Worm (Caenorhabditis elegans) whole organism, L3 larva: ENCODE data around the gene ceh-30.

Experiments
- ama-1 ChIP-seq: fragments of 150-350 bp; optimal IDR thresholded peaks from 2 replicates; lab custom pipeline; 2018
- ceh-16 ChIP-seq: sonication (generic microtip); optimal IDR thresholded peaks from 2 replicates; lab custom pipeline; 2017; ENCODE audit warnings: missing biosample characterization, missing genetic modification characterization
- ceh-28 ChIP-seq: fragments of 150-350 bp; optimal IDR thresholded peaks from 2 replicates; lab custom pipeline; 2014; ENCODE audit warnings: missing biosample characterization, missing genetic modification reagents, missing genetic modification characterization
- ceh-82 ChIP-seq: fragments of 150-350 bp; optimal IDR thresholded peaks from 2 replicates; lab custom pipeline; 2014; ENCODE audit warnings: missing biosample characterization, missing genetic modification characterization
- ceh-9 ChIP-seq: sonication (generic microtip); optimal IDR thresholded peaks from 2 replicates; lab custom pipeline; 2018; ENCODE audit warnings: missing biosample characterization, missing genetic modification characterization
- egl-5 ChIP-seq: fragments of 150-350 bp; optimal IDR thresholded peaks from 2 replicates; lab custom pipeline; 2017; ENCODE audit warnings: missing biosample characterization, missing genetic modification reagents, missing genetic modification characterization, inconsistent platforms
- elt-1 ChIP-seq: fragments of 150-350 bp; optimal IDR thresholded peaks from 2 replicates; lab custom pipeline; 2014; ENCODE audit warnings: missing biosample characterization, missing genetic modification characterization
- elt-2 ChIP-seq: sonication (generic microtip); optimal IDR thresholded peaks from 2 replicates; lab custom pipeline; 2016; ENCODE audit warnings: missing genetic modification reagents, mild to moderate bottlenecking, missing genetic modification characterization, missing compliant biosample characterization
- eor-1 ChIP-seq, 2 experiments: fragments of 150-350 bp; optimal IDR thresholded peaks; 2 replicates each; lab custom pipeline; 2014 to 2018; ENCODE audit warnings: missing biosample characterization in 2 of 2, missing genetic modification characterization in 2 of 2
- fkh-10 ChIP-seq: sonication (generic microtip); optimal IDR thresholded peaks from 2 replicates; lab custom pipeline; 2017; ENCODE audit warnings: missing biosample characterization, missing genetic modification reagents, missing genetic modification characterization
- fkh-2 ChIP-seq: fragments of 150-350 bp; optimal IDR thresholded peaks from 2 replicates; lab custom pipeline; 2014; ENCODE audit warnings: missing biosample characterization, missing genetic modification reagents, missing genetic modification characterization
- hmg-11 ChIP-seq: sonication (generic microtip); optimal IDR thresholded peaks from 2 replicates; lab custom pipeline; 2016; ENCODE audit warnings: missing genetic modification characterization, missing compliant biosample characterization
- jun-1 ChIP-seq: fragments of 150-350 bp; optimal IDR thresholded peaks from 2 replicates; lab custom pipeline; 2014; ENCODE audit warnings: missing biosample characterization, missing genetic modification reagents, missing genetic modification characterization
- lin-15B ChIP-seq: fragments of 150-350 bp; optimal IDR thresholded peaks from 2 replicates; lab custom pipeline; 2014; ENCODE audit warnings: missing biosample characterization, missing genetic modification characterization
- lin-39 ChIP-seq: fragments of 150-350 bp; optimal IDR thresholded peaks from 2 replicates; lab custom pipeline; 2018; ENCODE audit warnings: missing biosample characterization, missing genetic modification reagents, missing genetic modification characterization
- lsy-12 ChIP-seq: sonication (generic microtip); optimal IDR thresholded peaks from 2 replicates; lab custom pipeline; 2016; ENCODE audit warnings: mild to moderate bottlenecking, missing genetic modification characterization, missing compliant biosample characterization
- mdl-1 ChIP-seq: fragments of 150-350 bp; optimal IDR thresholded peaks from 2 replicates; lab custom pipeline; 2014; ENCODE audit warnings: missing biosample characterization, missing genetic modification characterization
- mml-1 ChIP-seq: fragments of 150-350 bp; sonication (generic microtip); optimal IDR thresholded peaks from 3 replicates; lab custom pipeline; 2014; ENCODE audit warnings: missing biosample characterization, missing genetic modification characterization
- nfya-1 ChIP-seq: sonication (generic microtip); optimal IDR thresholded peaks from 2 replicates; lab custom pipeline; 2017; ENCODE audit warnings: missing genetic modification characterization, mild to moderate bottlenecking, missing compliant biosample characterization, antibody characterized with exemption, moderate library complexity; ENCODE audit not compliant: insufficient read depth
- nhr-12 ChIP-seq: fragments of 150-350 bp; optimal IDR thresholded peaks from 2 replicates; lab custom pipeline; 2014; ENCODE audit warnings: missing biosample characterization, missing genetic modification characterization
- nhr-23 ChIP-seq: fragments of 150-350 bp; optimal IDR thresholded peaks from 2 replicates; lab custom pipeline; 2014; ENCODE audit warnings: missing biosample characterization, missing genetic modification reagents, missing genetic modification characterization
- nhr-237 ChIP-seq: fragments of 150-350 bp; optimal IDR thresholded peaks from 2 replicates; lab custom pipeline; 2014; ENCODE audit warnings: missing biosample characterization, missing genetic modification characterization
- nhr-25 ChIP-seq: sonication (generic microtip); optimal IDR thresholded peaks from 2 replicates; lab custom pipeline; 2017; ENCODE audit warnings: missing biosample characterization, missing genetic modification characterization
- nhr-43 ChIP-seq: sonication (generic microtip); optimal IDR thresholded peaks from 2 replicates; lab custom pipeline; 2016; ENCODE audit warnings: mild to moderate bottlenecking, missing genetic modification characterization, missing compliant biosample characterization; ENCODE audit not compliant: poor library complexity, severe bottlenecking
- nhr-67 ChIP-seq: fragments of 150-350 bp; optimal IDR thresholded peaks from 2 replicates; lab custom pipeline; 2014; ENCODE audit warnings: missing biosample characterization, missing genetic modification characterization
- nhr-76 ChIP-seq: fragments of 150-350 bp; sonication (generic microtip); optimal IDR thresholded peaks from 5 replicates; lab custom pipeline; 2014; ENCODE audit warnings: missing biosample characterization, missing genetic modification characterization
- nhr-77 ChIP-seq: fragments of 150-350 bp; optimal IDR thresholded peaks from 2 replicates; lab custom pipeline; 2014; ENCODE audit warnings: missing biosample characterization, missing genetic modification characterization
- pha-4 ChIP-seq: fragments of 150-350 bp; optimal IDR thresholded peaks from 2 replicates; lab custom pipeline; 2014; ENCODE audit warnings: missing biosample characterization, missing genetic modification reagents, missing genetic modification characterization
- pqm-1 ChIP-seq: fragments of 150-350 bp; optimal IDR thresholded peaks from 2 replicates; lab custom pipeline; 2017; ENCODE audit warnings: missing biosample characterization, missing genetic modification characterization, inconsistent platforms
- sea-2 ChIP-seq: fragments of 150-350 bp; sonication (generic microtip); optimal IDR thresholded peaks from 4 replicates; lab custom pipeline; 2014; ENCODE audit warnings: missing biosample characterization, missing genetic modification reagents, missing genetic modification characterization
- skn-1 ChIP-seq: fragments of 150-350 bp; optimal IDR thresholded peaks from 2 replicates; lab custom pipeline; 2014; ENCODE audit warnings: missing biosample characterization, missing genetic modification characterization
- snpc-4 ChIP-seq: fragments of 150-350 bp; optimal IDR thresholded peaks from 2 replicates; lab custom pipeline; 2014; ENCODE audit warnings: missing biosample characterization, missing genetic modification characterization
- tbx-2 ChIP-seq: sonication (generic microtip); optimal IDR thresholded peaks from 2 replicates; lab custom pipeline; 2016; ENCODE audit warnings: mild to moderate bottlenecking, missing genetic modification characterization, missing compliant biosample characterization
- unc-39 ChIP-seq: sonication (generic microtip); optimal IDR thresholded peaks from 4 replicates; lab custom pipeline; 2017; ENCODE audit warnings: missing biosample characterization, missing genetic modification characterization
- ztf-11 ChIP-seq: fragments of 150-350 bp; optimal IDR thresholded peaks from 2 replicates; lab custom pipeline; 2014; ENCODE audit warnings: missing biosample characterization, missing genetic modification characterization

The ceh-30 gene

DNA sequence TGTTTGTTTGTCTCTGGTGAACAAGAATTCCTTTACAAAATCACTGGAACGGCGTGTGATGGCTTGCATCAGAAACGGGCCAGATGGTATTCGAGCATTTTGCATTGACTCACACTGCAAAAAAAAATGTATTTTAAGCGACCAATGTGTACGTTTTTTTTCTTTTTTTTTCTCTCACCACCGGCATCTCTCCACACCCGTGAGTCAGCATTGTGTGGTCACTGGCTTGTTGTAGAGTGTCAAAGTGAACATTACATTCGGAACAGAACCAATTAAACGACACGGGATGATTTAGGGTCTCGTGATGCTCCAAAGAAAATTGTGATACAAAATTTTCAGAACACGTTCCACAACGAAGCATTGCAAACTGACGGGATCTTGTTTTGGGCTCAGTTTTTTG lies 38.2 kb downstream of the ceh-30 start:
- peak; percentile 59 for TF ChIP-seq egl-5 (tag; lab: Kevin White, UChicago)
- no peak for TF ChIP-seq unc-39 (tag; lab: Kevin White, UChicago)
- TF ChIP-seq pha-4 (tag; lab: Kevin White, UChicago) = peak; percentile 66
- no peak for TF ChIP-seq eor-1 (tag; optimal IDR thresholded peaks at IDR 0.05; lab: Kevin White, UChicago)

- TF ChIP-seq skn-1 = peak; percentile 10
- no peak for TF ChIP-seq nhr-23 (tag; lab: Kevin White, UChicago)
- TF ChIP-seq jun-1 = peak; percentile 58
- peak; percentile 55 for TF ChIP-seq egl-5 (tag; lab: Kevin White, UChicago)
- TF ChIP-seq fkh-2 = no peak
- TF ChIP-seq elt-2 (tag; lab: Kevin White, UChicago) = peak; percentile 90
- TF ChIP-seq ceh-28 (tag; lab: Kevin White, UChicago) = peak; percentile 2
- peak; percentile 87 for TF ChIP-seq pqm-1 (tag; lab: Kevin White, UChicago)
- TF ChIP-seq pha-4 (tag; lab: Kevin White, UChicago) = peak; percentile 84
- no peak for TF ChIP-seq nhr-77
Observed at ce11 chrX:3102165-3102564, 38.8 kb downstream of the ceh-30 start, which contains the start of gene ztf-13. TSS of gene ztf-13 (minus strand) at chrX:3102175.

- no peak for TF ChIP-seq skn-1
- peak; percentile 28 for TF ChIP-seq elt-2 (tag; lab: Kevin White, UChicago)
- TF ChIP-seq nhr-12 (tag; lab: Kevin White, UChicago) = no peak
- peak; percentile 67 for TF ChIP-seq lin-39
- peak; percentile 21 for TF ChIP-seq ceh-28 (tag; lab: Kevin White, UChicago)
- peak; percentile 7 for TF ChIP-seq egl-5 (tag; lab: Kevin White, UChicago)
- no peak for TF ChIP-seq jun-1
- TF ChIP-seq nfya-1 (tag; lab: Kevin White, UChicago) = peak; percentile 63
- TF ChIP-seq hmg-11 = peak; percentile 48
- TF ChIP-seq snpc-4 = peak; percentile 1
Observed at ce11 chrX:3102817-3103216, 39.4 kb downstream of the ceh-30 start.

DNA sequence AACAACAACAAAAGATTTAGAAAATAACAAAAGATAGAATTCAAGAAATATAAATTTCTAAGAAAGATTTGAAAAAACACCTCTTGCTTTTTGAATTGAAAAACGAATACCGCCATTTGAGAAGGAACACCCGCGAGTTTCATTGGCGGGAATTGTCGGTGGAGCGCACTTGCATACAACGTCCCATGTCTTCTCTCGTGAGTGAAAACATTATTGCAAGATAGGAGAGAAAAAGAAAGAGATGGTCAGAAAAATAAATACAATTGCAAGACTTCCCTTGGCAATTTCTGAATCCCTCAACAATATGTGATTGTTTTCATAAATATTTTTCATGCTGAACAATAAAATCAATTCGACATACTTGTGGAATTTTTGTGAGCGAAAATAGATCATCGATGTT lies 42.8 kb downstream of the ceh-30 start, which contains the start of gene K10B3.5:
Gene K10B3.5, minus strand, starts transcription at position 343 of the 400 bp plus-strand sequence.
- TF ChIP-seq hmg-11 = peak; percentile 65
- TF ChIP-seq ceh-9 = no peak
- TF ChIP-seq lin-39 = peak; percentile 77
- TF ChIP-seq nhr-23 (tag; lab: Kevin White, UChicago) = peak; percentile 54
- peak; percentile 50 for TF ChIP-seq elt-2 (tag; lab: Kevin White, UChicago)
- TF ChIP-seq lin-15B (tag; lab: Kevin White, UChicago) = peak; percentile 47
- TF ChIP-seq skn-1 = peak; percentile 4
- peak; percentile 87 for TF ChIP-seq pha-4 (tag; lab: Kevin White, UChicago)
- peak; percentile 46 for TF ChIP-seq nhr-43 (tag; lab: Kevin White, UChicago)
- no peak for TF ChIP-seq sea-2 (GFP tag; lab: Kevin White, UChicago)
- no peak for TF ChIP-seq lsy-12 (tag; lab: Kevin White, UChicago)
- peak; percentile 73 for TF ChIP-seq egl-5 (tag; lab: Kevin White, UChicago)
- TF ChIP-seq snpc-4 = peak; percentile 78
- no peak for TF ChIP-seq nhr-77
- peak; percentile 73 for TF ChIP-seq nfya-1 (tag; lab: Kevin White, UChicago)
- peak; percentile 81 for TF ChIP-seq nhr-25 (tag; lab: Kevin White, UChicago)
- TF ChIP-seq nhr-67 = no peak
- peak; percentile 11 for TF ChIP-seq pqm-1 (tag; lab: Kevin White, UChicago)
- TF ChIP-seq ama-1 (lab: Kevin White, UChicago) = peak; percentile 33

DNA sequence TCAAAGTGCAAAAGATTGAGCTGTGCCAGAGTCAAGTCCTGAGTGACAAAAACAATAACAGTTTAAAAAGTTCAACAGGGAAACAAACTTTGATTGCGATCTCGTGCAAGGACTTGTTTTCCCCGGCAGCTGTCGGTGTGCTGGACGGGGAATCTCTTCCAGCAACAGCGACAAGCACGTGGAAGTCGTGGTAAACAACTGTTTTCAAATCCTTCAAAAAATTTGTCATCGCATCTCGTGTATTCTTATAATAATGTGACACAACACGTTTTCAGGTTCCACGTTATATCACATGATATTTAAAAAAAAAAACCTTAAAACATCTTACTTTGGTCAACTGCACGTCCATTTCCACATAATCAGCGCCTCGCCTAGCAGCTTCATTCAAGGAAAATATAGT lies 45.2 kb downstream of the ceh-30 start:
- TF ChIP-seq nfya-1 (tag; lab: Kevin White, UChicago) = peak; percentile 9
- TF ChIP-seq mml-1 (tag; lab: Kevin White, UChicago) = no peak

DNA sequence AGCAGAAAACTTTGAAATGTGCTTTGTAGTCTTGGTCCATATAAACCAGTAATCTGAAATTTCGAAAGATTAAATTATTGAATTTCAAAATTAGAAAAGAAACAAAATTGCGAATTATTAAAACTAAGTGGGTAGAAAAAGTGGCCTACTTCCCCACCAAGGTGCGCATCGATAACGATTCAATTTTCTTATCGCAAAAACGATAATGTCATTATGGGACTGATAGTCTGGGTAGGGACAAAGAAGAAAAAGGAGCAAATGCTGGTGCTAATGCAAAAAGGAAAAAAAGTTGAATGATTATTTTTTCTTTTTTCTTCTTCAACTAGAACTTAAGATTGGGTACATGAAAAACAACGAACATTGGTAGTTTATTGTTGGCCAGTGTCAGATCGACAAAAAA lies 47.2 kb downstream of the ceh-30 start, which contains the start of gene gpcp-1:
Gene gpcp-1, minus strand, starts transcription at position 53 of the 400 bp plus-strand sequence.
- peak; percentile 20 for TF ChIP-seq pha-4 (tag; lab: Kevin White, UChicago)
- no peak for TF ChIP-seq mml-1 (tag; lab: Kevin White, UChicago)
- TF ChIP-seq elt-2 (tag; lab: Kevin White, UChicago) = peak; percentile 91
- peak; percentile 61 for TF ChIP-seq pqm-1 (tag; lab: Kevin White, UChicago)

DNA sequence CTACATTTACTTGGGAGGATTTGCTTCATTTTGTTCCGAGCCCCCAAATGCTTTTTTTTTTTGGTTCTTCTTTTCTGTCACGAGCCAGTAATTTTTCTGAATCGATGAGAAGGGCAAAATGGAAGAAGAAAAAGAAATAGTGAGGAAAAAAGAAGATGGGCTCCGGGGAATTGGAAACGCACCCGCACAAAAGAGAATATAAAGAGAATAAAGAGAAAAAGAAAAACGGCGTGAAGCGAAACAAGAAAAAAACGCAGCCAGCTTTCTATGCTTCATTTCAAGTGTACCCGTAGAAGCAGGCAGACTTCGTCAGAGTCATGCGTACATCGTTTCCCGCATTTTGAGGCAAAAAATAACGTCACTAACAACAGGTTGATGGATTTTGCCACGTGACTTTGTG lies 47.7 kb downstream of the ceh-30 start:
- TF ChIP-seq nfya-1 (tag; lab: Kevin White, UChicago) (peak; percentile 54), nhr-43 (tag; lab: Kevin White, UChicago) (peak; percentile 19), ztf-11 (tag; lab: Kevin White, UChicago) (no peak), ama-1 (lab: Kevin White, UChicago) (peak; percentile 47), tbx-2 (tag; lab: Kevin White, UChicago) (no peak), nhr-237 (no peak), nhr-76 (tag; lab: Kevin White, UChicago) (no peak), lin-39 (peak; percentile 4), sea-2 (GFP tag; lab: Kevin White, UChicago) (no peak), elt-1 (tag; lab: Kevin White, UChicago) (no peak), ceh-16 (tag; lab: Kevin White, UChicago) (no peak), hmg-11 (peak; percentile 33), ceh-82 (tag; lab: Kevin White, UChicago) (no peak), snpc-4 (peak; percentile 8), mdl-1 (tag; lab: Kevin White, UChicago) (no peak), fkh-10 (GFP tag; lab: Kevin White, UChicago) (peak; percentile 64), pha-4 (tag; lab: Kevin White, UChicago) (no peak), lsy-12 (tag; lab: Kevin White, UChicago) (no peak)
